Fruit fly (Drosophila melanogaster) whole organism, embryonic: ENCODE measurements around the gene CG6785.
A peak's percentile ranks its signal among the peaks of the same experiment; 100 is the strongest.

Experiments used
- CG10565 ChIP-seq: fragments of 200-800 bp; sonication (Bioruptor generic); optimal IDR thresholded peaks from 3 replicates; lab custom pipeline; 2016; ENCODE audit warnings: missing biosample characterization, mild to moderate bottlenecking, missing genetic modification characterization
- CG12219 ChIP-seq: fragments of 200-800 bp; sonication (Bioruptor generic); optimal IDR thresholded peaks from 3 replicates; lab custom pipeline; 2018; ENCODE audit warnings: missing biosample characterization, mild to moderate bottlenecking, missing genetic modification characterization
- CG12744 ChIP-seq: fragments of 200-800 bp; sonication (Bioruptor generic); optimal IDR thresholded peaks from 2 replicates; lab custom pipeline; 2016; ENCODE audit warnings: missing biosample characterization, missing genetic modification characterization
- CG13287 ChIP-seq: fragments of 200-800 bp; sonication (Bioruptor generic); IDR thresholded peaks from 2 replicates; pipeline ENCODE4 v1.3.6; 2022; ENCODE audit warnings: missing biosample characterization, missing genetic modification characterization; ENCODE audit not compliant: partially characterized antibody
- CG1603 ChIP-seq: fragments of 200-800 bp; sonication (Bioruptor generic); optimal IDR thresholded peaks from 2 replicates; lab custom pipeline; 2019; ENCODE audit warnings: missing biosample characterization, mild to moderate bottlenecking, missing genetic modification characterization, moderate library complexity
- CG1647 ChIP-seq: fragments of 200-800 bp; sonication (Bioruptor generic); optimal IDR thresholded peaks from 3 replicates; lab custom pipeline; 2016; ENCODE audit warnings: missing biosample characterization, missing genetic modification characterization
- CG16779 ChIP-seq: fragments of 200-800 bp; sonication (Bioruptor generic); IDR thresholded peaks from 2 replicates; pipeline ENCODE4 v1.3.6; 2022; ENCODE audit warnings: missing biosample characterization, missing genetic modification characterization
- CG17328 ChIP-seq: fragments of 200-800 bp; sonication (Bioruptor generic); IDR thresholded peaks from 2 replicates; pipeline ENCODE4 v1.3.6; 2022; ENCODE audit warnings: missing biosample characterization, missing genetic modification characterization
- CG17385 ChIP-seq: fragments of 200-800 bp; sonication (Bioruptor generic); optimal IDR thresholded peaks from 3 replicates; lab custom pipeline; 2018; ENCODE audit warnings: missing biosample characterization, mild to moderate bottlenecking, missing genetic modification characterization
- CG18619 ChIP-seq: fragments of 200-800 bp; sonication (Bioruptor generic); optimal IDR thresholded peaks from 3 replicates; lab custom pipeline; 2017; ENCODE audit warnings: missing biosample characterization, mild to moderate bottlenecking, missing genetic modification characterization
- CG2120 ChIP-seq: fragments of 200-800 bp; sonication (Bioruptor generic); optimal IDR thresholded peaks from 3 replicates; lab custom pipeline; 2016; ENCODE audit warnings: missing biosample characterization, missing genetic modification characterization
- CG2712 ChIP-seq: fragments of 200-800 bp; optimal IDR thresholded peaks from 3 replicates; lab custom pipeline; 2019; ENCODE audit warnings: missing biosample characterization, mild to moderate bottlenecking, missing genetic modification characterization, moderate library complexity
- CG30020 ChIP-seq: fragments of 200-800 bp; optimal IDR thresholded peaks from 2 replicates; lab custom pipeline; 2019; ENCODE audit warnings: missing biosample characterization, mild to moderate bottlenecking, missing genetic modification characterization, moderate library complexity
- CG3065 ChIP-seq: fragments of 200-800 bp; sonication (Bioruptor generic); optimal IDR thresholded peaks from 2 replicates; lab custom pipeline; 2016; ENCODE audit warnings: missing biosample characterization, missing genetic modification characterization
- CG31365 ChIP-seq: fragments of 200-800 bp; sonication (Bioruptor generic); optimal IDR thresholded peaks from 2 replicates; lab custom pipeline; 2018; ENCODE audit warnings: missing biosample characterization, mild to moderate bottlenecking, missing genetic modification characterization
- CG33213 ChIP-seq: fragments of 200-800 bp; sonication (Bioruptor generic); optimal IDR thresholded peaks from 3 replicates; lab custom pipeline; 2016; ENCODE audit warnings: missing biosample characterization, missing genetic modification characterization
- CG7372 ChIP-seq: fragments of 200-800 bp; sonication (Bioruptor generic); IDR thresholded peaks from 2 replicates; pipeline ENCODE4 v1.3.6; 2022; ENCODE audit warnings: missing biosample characterization, missing genetic modification characterization
- CG7556 ChIP-seq: fragments of 200-800 bp; sonication (Bioruptor generic); optimal IDR thresholded peaks from 2 replicates; lab custom pipeline; 2017; ENCODE audit warnings: missing biosample characterization, mild to moderate bottlenecking, missing genetic modification characterization
- CG8281 ChIP-seq: fragments of 200-800 bp; sonication (Bioruptor generic); optimal IDR thresholded peaks from 2 replicates; lab custom pipeline; 2018; ENCODE audit warnings: missing biosample characterization, mild to moderate bottlenecking, missing genetic modification characterization, moderate library complexity
- CG8388 ChIP-seq: fragments of 200-800 bp; sonication (Bioruptor generic); optimal IDR thresholded peaks from 2 replicates; lab custom pipeline; 2019; ENCODE audit warnings: missing biosample characterization, mild to moderate bottlenecking, missing genetic modification characterization, moderate library complexity
- CkIIα-i1 ChIP-seq: fragments of 200-800 bp; sonication (Bioruptor generic); IDR thresholded peaks from 2 replicates; pipeline ENCODE4 v1.3.6; 2022; ENCODE audit warnings: missing biosample characterization, missing genetic modification characterization
- H15 ChIP-seq: fragments of 200-800 bp; sonication (Bioruptor generic); IDR thresholded peaks from 3 replicates; pipeline ENCODE4 v1.3.6; 2022; ENCODE audit warnings: missing biosample characterization, missing genetic modification characterization
- HLH54F ChIP-seq: fragments of 200-800 bp; sonication (Bioruptor generic); optimal IDR thresholded peaks from 3 replicates; lab custom pipeline; 2016; ENCODE audit warnings: missing biosample characterization, missing genetic modification characterization
- HmgD ChIP-seq: fragments of 200-800 bp; sonication (Bioruptor generic); optimal IDR thresholded peaks from 3 replicates; lab custom pipeline; 2016; ENCODE audit warnings: missing biosample characterization, missing genetic modification characterization
- Scr ChIP-seq: fragments of 200-800 bp; sonication (Bioruptor generic); IDR thresholded peaks from 2 replicates; pipeline ENCODE4 v1.3.6; 2022; ENCODE audit warnings: missing biosample characterization, missing genetic modification characterization; ENCODE audit not compliant: partially characterized antibody
- Ssrp ChIP-seq: fragments of 200-800 bp; sonication (Bioruptor generic); optimal IDR thresholded peaks from 2 replicates; lab custom pipeline; 2018; ENCODE audit warnings: missing biosample characterization, mild to moderate bottlenecking, missing genetic modification characterization, moderate library complexity
- Tbp ChIP-seq: fragments of >200 bp; optimal IDR thresholded peaks from 2 replicates; lab custom pipeline; 2018; ENCODE audit warnings: missing biosample characterization, missing genetic modification characterization
- chn ChIP-seq: fragments of 200-800 bp; sonication (Bioruptor generic); optimal IDR thresholded peaks from 2 replicates; lab custom pipeline; 2016; ENCODE audit warnings: missing biosample characterization, missing genetic modification characterization
- ci ChIP-seq: fragments of 200-800 bp; sonication (Bioruptor generic); IDR thresholded peaks from 3 replicates; pipeline ENCODE4 v1.3.6; 2022; ENCODE audit warnings: missing biosample characterization, missing genetic modification characterization
- crc ChIP-seq: fragments of 200-800 bp; sonication (Bioruptor generic); optimal IDR thresholded peaks from 2 replicates; lab custom pipeline; 2016; ENCODE audit warnings: missing biosample characterization, missing genetic modification characterization
- crp ChIP-seq, 2 experiments: fragments of 200-800 bp; sonication (Bioruptor generic); optimal IDR thresholded peaks; 2 replicates in 1 of 2; 3 replicates in 1 of 2; lab custom pipeline; 2017; ENCODE audit warnings: missing biosample characterization in 2 of 2, missing genetic modification characterization in 2 of 2, mild to moderate bottlenecking in 1 of 2, moderate library complexity in 1 of 2
- dysf ChIP-seq: fragments of 200-800 bp; sonication (Bioruptor generic); IDR thresholded peaks from 3 replicates; pipeline ENCODE4 v1.3.6; 2022; ENCODE audit warnings: missing biosample characterization, missing genetic modification characterization
- eve ChIP-seq, 2 experiments: fragments of >200 bp; optimal IDR thresholded peaks; 2 replicates each; lab custom pipeline; 2017; ENCODE audit warnings: missing biosample characterization in 2 of 2, missing genetic modification characterization in 2 of 2
- fd64A ChIP-seq: fragments of 200-800 bp; sonication (Bioruptor generic); optimal IDR thresholded peaks from 3 replicates; lab custom pipeline; 2018; ENCODE audit warnings: missing biosample characterization, mild to moderate bottlenecking, missing genetic modification characterization
- gcm ChIP-seq: fragments of 200-800 bp; sonication (Bioruptor generic); optimal IDR thresholded peaks from 2 replicates; lab custom pipeline; 2019; ENCODE audit warnings: missing biosample characterization, mild to moderate bottlenecking, missing genetic modification characterization, moderate library complexity
- insv ChIP-seq, 2 experiments: fragments of 200-800 bp; sonication (Bioruptor generic); optimal IDR thresholded peaks; 3 replicates each; lab custom pipeline; 2016 to 2018; ENCODE audit warnings: missing biosample characterization in 2 of 2, missing genetic modification characterization in 2 of 2
- lilli ChIP-seq: fragments of 200-800 bp; sonication (Bioruptor generic); optimal IDR thresholded peaks from 3 replicates; lab custom pipeline; 2016; ENCODE audit warnings: missing biosample characterization, missing genetic modification characterization
- lola ChIP-seq, 3 experiments: fragments of >200 bp in 2 of 3; fragments of 200-800 bp in 1 of 3; sonication (Bioruptor generic) in 1 of 3; optimal IDR thresholded peaks; 2 replicates each; lab custom pipeline; 2017 to 2019; ENCODE audit warnings: missing biosample characterization in 3 of 3, missing genetic modification characterization in 3 of 3, mild to moderate bottlenecking in 1 of 3, moderate library complexity in 1 of 3
- pita ChIP-seq: fragments of 200-800 bp; sonication (Bioruptor generic); optimal IDR thresholded peaks from 2 replicates; lab custom pipeline; 2017; ENCODE audit warnings: missing biosample characterization, mild to moderate bottlenecking, missing genetic modification characterization
- prd ChIP-seq, 3 experiments: fragments of >200 bp in 2 of 3; fragments of 200-800 bp in 1 of 3; sonication (Bioruptor generic) in 1 of 3; optimal IDR thresholded peaks in 2 of 3; IDR thresholded peaks in 1 of 3; 2 replicates in 2 of 3; 3 replicates in 1 of 3; pipeline versions ENCODE4 v1.3.6 to Lab custom; 2017 to 2022; ENCODE audit warnings: missing biosample characterization in 1 of 3, missing genetic modification characterization in 1 of 3
- pzg ChIP-seq: fragments of 200-800 bp; sonication (Bioruptor generic); optimal IDR thresholded peaks from 3 replicates; lab custom pipeline; 2018; ENCODE audit warnings: missing biosample characterization, mild to moderate bottlenecking, missing genetic modification characterization, moderate library complexity
- row ChIP-seq: fragments of 200-800 bp; sonication (Bioruptor generic); IDR thresholded peaks from 3 replicates; pipeline ENCODE4 v1.3.6; 2022; ENCODE audit warnings: missing biosample characterization, missing genetic modification characterization
- schlank ChIP-seq: fragments of 200-800 bp; sonication (Bioruptor generic); optimal IDR thresholded peaks from 2 replicates; lab custom pipeline; 2018; ENCODE audit warnings: missing biosample characterization, mild to moderate bottlenecking, missing genetic modification characterization
- sd ChIP-seq: fragments of 200-800 bp; sonication (Bioruptor generic); optimal IDR thresholded peaks from 3 replicates; lab custom pipeline; 2018; ENCODE audit warnings: missing biosample characterization, mild to moderate bottlenecking, missing genetic modification characterization, moderate library complexity
- sens ChIP-seq: fragments of 200-800 bp; sonication (Bioruptor generic); peaks from one replicate; lab custom pipeline; 2016; ENCODE audit warnings: missing biosample characterization, missing genetic modification characterization
- so ChIP-seq: fragments of 200-800 bp; sonication (Bioruptor generic); IDR thresholded peaks from 3 replicates; pipeline ENCODE4 v1.3.6; 2022; ENCODE audit warnings: missing biosample characterization, missing genetic modification characterization
- tll ChIP-seq, 2 experiments: fragments of 200-800 bp in 1 of 2; fragments of >200 bp in 1 of 2; sonication (Bioruptor generic) in 1 of 2; optimal IDR thresholded peaks; 2 replicates each; lab custom pipeline; 2017 to 2019; ENCODE audit warnings: missing biosample characterization in 2 of 2, missing genetic modification characterization in 2 of 2, mild to moderate bottlenecking in 1 of 2, moderate library complexity in 1 of 2
- unc-4 ChIP-seq: fragments of 200-800 bp; sonication (Bioruptor generic); IDR thresholded peaks from 2 replicates; pipeline ENCODE4 v1.3.6; 2022; ENCODE audit warnings: missing biosample characterization, missing genetic modification characterization; ENCODE audit not compliant: partially characterized antibody

CG6785 gene

DNA sequence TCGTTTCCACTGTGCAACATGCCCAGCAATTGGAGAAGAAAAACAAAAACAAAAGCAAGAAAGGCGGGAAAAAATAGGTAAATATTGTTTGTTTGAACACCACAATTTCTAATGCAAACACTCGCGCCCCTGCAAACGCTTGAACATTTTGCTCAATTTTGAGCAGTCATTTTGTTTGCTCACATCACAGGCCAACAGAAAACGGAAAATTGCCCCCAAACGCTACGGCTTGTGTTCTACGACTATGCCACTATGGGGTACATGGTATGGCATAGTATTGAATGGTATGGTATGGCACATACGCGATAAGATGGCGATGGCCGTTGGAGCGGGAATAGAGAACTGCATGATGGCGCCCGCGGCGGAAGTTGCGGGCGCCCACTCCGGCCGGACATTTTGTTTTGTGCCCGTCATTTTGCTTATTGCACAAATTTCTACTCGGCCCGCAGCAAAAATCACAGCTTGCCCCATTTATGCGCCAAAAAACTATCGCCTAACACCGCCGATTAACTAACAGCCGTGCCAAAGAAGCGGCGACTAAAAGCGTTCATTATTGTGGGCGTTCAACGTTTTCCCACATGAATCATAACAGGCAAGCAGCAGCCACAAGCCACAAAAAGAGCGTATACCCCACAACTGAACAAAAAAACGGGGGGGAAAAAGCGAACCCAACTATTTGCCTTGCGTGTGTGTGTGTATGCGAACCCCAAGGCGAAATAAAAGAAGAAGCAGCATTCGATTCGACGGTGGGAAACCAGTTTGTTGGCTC is 40.6 kb downstream of the CG6785 start (continued):
- TF ChIP-seq CG2712 (tag; lab: Kevin White, UChicago) = peak; percentile 2
- TF ChIP-seq Tbp (GFP tag; lab: Kevin White, UChicago) = no peak
- no peak for TF ChIP-seq pita (GFP tag; lab: Kevin White, UChicago)
- TF ChIP-seq HLH54F = no peak
- peak; percentile 47 for TF ChIP-seq CG2120 (GFP tag; lab: Kevin White, UChicago)
- no peak for TF ChIP-seq pzg (GFP tag; lab: Kevin White, UChicago)
- TF ChIP-seq CG13287 (GFP tag; lab: Robert Waterston, UW) = no peak
- no peak for TF ChIP-seq HmgD
- TF ChIP-seq CG1603 = peak; percentile 77
- TF ChIP-seq CG31365 (tag; lab: Kevin White, UChicago) = peak; percentile 77
- TF ChIP-seq Scr (GFP tag; lab: Robert Waterston, UW) = no peak
- TF ChIP-seq CG7556 (GFP tag; lab: Kevin White, UChicago) = peak; percentile 73
- peak; percentile 91 for TF ChIP-seq CG17385 (GFP tag; lab: Kevin White, UChicago)
- TF ChIP-seq dysf (GFP tag; lab: Robert Waterston, UW) = no peak
- TF ChIP-seq eve (GFP tag; optimal IDR thresholded peaks at IDR 0.05; lab: Kevin White, UChicago) = no peak
- TF ChIP-seq row = no peak
- TF ChIP-seq gcm (GFP tag; lab: Kevin White, UChicago) = peak; percentile 68
- TF ChIP-seq crc (GFP tag; lab: Kevin White, UChicago) = no peak
- TF ChIP-seq Ssrp = no peak
- TF ChIP-seq CG30020 = no peak
- no peak for TF ChIP-seq CG17328 (GFP tag; lab: Robert Waterston, UW)
- no peak for TF ChIP-seq so (GFP tag; lab: Robert Waterston, UW)
- TF ChIP-seq prd (optimal IDR thresholded peaks at IDR 0.05; lab: Kevin White, UChicago) = no peak
- TF ChIP-seq prd (GFP tag; IDR thresholded peaks at IDR 0.05; lab: Robert Waterston, UW) = no peak
- TF ChIP-seq CG12219 = peak; percentile 77
- peak; percentile 6 for TF ChIP-seq CG1647 (GFP tag; lab: Kevin White, UChicago)
- no peak for TF ChIP-seq CG16779 (GFP tag; lab: Robert Waterston, UW)
- peak; percentile 95 for TF ChIP-seq sens (GFP tag; lab: Kevin White, UChicago)
- TF ChIP-seq chn (GFP tag; lab: Kevin White, UChicago) = peak; percentile 30
- peak; percentile 66 for TF ChIP-seq schlank
- peak; percentile 49 for TF ChIP-seq CG33213 (GFP tag; lab: Kevin White, UChicago)
- no peak for TF ChIP-seq unc-4 (GFP tag; lab: Robert Waterston, UW)
- no peak for TF ChIP-seq insv (GFP tag; optimal IDR thresholded peaks at IDR 0.05; lab: Kevin White, UChicago)
- TF ChIP-seq CG18619 (GFP tag; lab: Kevin White, UChicago) = peak; percentile 79
- peak in 1 of 3 experiments; percentile 73 for TF ChIP-seq lola (GFP tag; optimal IDR thresholded peaks at IDR 0.05; lab: Kevin White, UChicago)
- TF ChIP-seq sd (tag; lab: Kevin White, UChicago) = peak; percentile 100
- no peak for TF ChIP-seq CkIIα-i1
- peak; percentile 85 for TF ChIP-seq CG3065 (GFP tag; lab: Kevin White, UChicago)
- TF ChIP-seq CG10565 (GFP tag; lab: Kevin White, UChicago) = no peak
- no peak for TF ChIP-seq CG7372 (GFP tag; lab: Robert Waterston, UW)
- TF ChIP-seq ci (GFP tag; lab: Robert Waterston, UW) = no peak
- TF ChIP-seq CG8281 (tag; lab: Kevin White, UChicago) = peak; percentile 33
- peak; percentile 89 for TF ChIP-seq fd64A (GFP tag; lab: Kevin White, UChicago)
- TF ChIP-seq crp (GFP tag; optimal IDR thresholded peaks at IDR 0.05; lab: Kevin White, UChicago) = peak in 1 of 2 experiments; percentile 6
- TF ChIP-seq tll (GFP tag; optimal IDR thresholded peaks at IDR 0.05; lab: Kevin White, UChicago) = no peak
- peak; percentile 34 for TF ChIP-seq CG12744
- TF ChIP-seq lilli (GFP tag; lab: Kevin White, UChicago) = peak; percentile 35
- TF ChIP-seq CG8388 (GFP tag; lab: Kevin White, UChicago) = peak; percentile 64
- TF ChIP-seq H15 (GFP tag; lab: Robert Waterston, UW) = no peak
